Worm (Caenorhabditis elegans) whole organism, L4/young adult: Measurements from ENCODE around the gene ubh-3.

Experiments
- dao-5 ChIP-seq: sonication (generic microtip); optimal IDR thresholded peaks from 2 replicates; lab custom pipeline; 2016; ENCODE audit warnings: missing genotype, missing genetic modification characterization, moderate library complexity, missing compliant biosample characterization
- him-1 ChIP-seq: sonication (generic microtip); optimal IDR thresholded peaks from 2 replicates; lab custom pipeline; 2016; ENCODE audit warnings: missing genotype, missing genetic modification reagents, missing genetic modification characterization, missing compliant biosample characterization

DNA sequence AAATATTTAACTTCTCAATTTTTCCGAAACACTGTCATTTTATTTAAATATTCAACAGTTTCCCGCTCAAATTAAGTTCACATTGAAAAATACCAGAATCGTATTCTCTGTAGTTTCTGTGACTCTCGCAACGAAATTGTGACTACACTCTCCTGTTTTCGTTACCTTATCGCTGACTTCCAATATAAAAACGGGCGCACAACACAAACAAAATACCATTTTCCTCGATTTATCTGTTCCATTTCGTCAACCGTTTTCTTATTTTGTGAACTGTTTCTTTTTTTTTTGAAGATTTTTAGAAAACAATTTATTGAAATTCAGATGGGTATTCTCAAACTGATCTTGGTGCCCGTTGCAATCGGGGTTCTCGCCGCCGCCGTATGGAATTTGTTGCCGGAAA is 9.7 kb downstream of the ubh-3 start, which contains the start of gene W01A11.1:
- TF ChIP-seq him-1 (tag; lab: Kevin White, UChicago) (no peak), dao-5 (tag; lab: Kevin White, UChicago) (no peak)
